Fruit fly (Drosophila melanogaster) whole organism, embryonic: Measurements from ENCODE around the gene RPA3.

Experiments used
- CG10565 ChIP-seq: fragments of 200-800 bp; sonication (Bioruptor generic); optimal IDR thresholded peaks from 3 replicates; lab custom pipeline; 2016; ENCODE audit warnings: missing biosample characterization, mild to moderate bottlenecking, missing genetic modification characterization
- CG10654 ChIP-seq: fragments of 200-800 bp; sonication (Bioruptor generic); optimal IDR thresholded peaks from 2 replicates; lab custom pipeline; 2016; ENCODE audit warnings: missing biosample characterization, missing genetic modification characterization
- CG10959 ChIP-seq: fragments of 200-800 bp; sonication (Bioruptor generic); IDR thresholded peaks from 2 replicates; pipeline ENCODE4 v1.3.6; 2022; ENCODE audit warnings: missing biosample characterization, missing genetic modification characterization
- CG11456 ChIP-seq: fragments of 200-800 bp; sonication (Bioruptor generic); IDR thresholded peaks from 3 replicates; pipeline ENCODE4 v1.3.6; 2022; ENCODE audit warnings: missing biosample characterization, missing genetic modification characterization
- CG11696 ChIP-seq: fragments of 200-800 bp; sonication (Bioruptor generic); IDR thresholded peaks from 2 replicates; pipeline ENCODE4 v1.3.6; 2022; ENCODE audit warnings: missing biosample characterization, missing genetic modification characterization
- CG12219 ChIP-seq: fragments of 200-800 bp; sonication (Bioruptor generic); optimal IDR thresholded peaks from 3 replicates; lab custom pipeline; 2018; ENCODE audit warnings: missing biosample characterization, mild to moderate bottlenecking, missing genetic modification characterization
- CG12236 ChIP-seq: fragments of 200-800 bp; sonication (Bioruptor generic); optimal IDR thresholded peaks from 2 replicates; lab custom pipeline; 2016; ENCODE audit warnings: missing biosample characterization, missing genetic modification characterization
- CG13624 ChIP-seq: fragments of 200-800 bp; sonication (Bioruptor generic); optimal IDR thresholded peaks from 2 replicates; lab custom pipeline; 2016; ENCODE audit warnings: missing biosample characterization, missing genetic modification characterization
- CG15514 ChIP-seq: fragments of 200-800 bp; sonication (Bioruptor generic); optimal IDR thresholded peaks from 3 replicates; lab custom pipeline; 2017; ENCODE audit warnings: missing biosample characterization, missing genetic modification characterization, mild to moderate bottlenecking, moderate library complexity, missing genetic modification reagents
- CG15601 ChIP-seq: fragments of 200-800 bp; sonication (Bioruptor generic); optimal IDR thresholded peaks from 3 replicates; lab custom pipeline; 2019; ENCODE audit warnings: missing biosample characterization, mild to moderate bottlenecking, missing genetic modification characterization, moderate library complexity
- CG16863 ChIP-seq: fragments of 200-800 bp; sonication (Bioruptor generic); optimal IDR thresholded peaks from 3 replicates; lab custom pipeline; 2016; ENCODE audit warnings: missing biosample characterization, missing genetic modification characterization
- CG17186 ChIP-seq: fragments of 200-800 bp; sonication (Bioruptor generic); optimal IDR thresholded peaks from 3 replicates; lab custom pipeline; 2017; ENCODE audit warnings: missing biosample characterization, missing genetic modification reagents, missing genetic modification characterization
- CG17568 ChIP-seq: fragments of 200-800 bp; sonication (Bioruptor generic); optimal IDR thresholded peaks from 2 replicates; lab custom pipeline; 2018; ENCODE audit warnings: missing biosample characterization, mild to moderate bottlenecking, missing genetic modification characterization, moderate library complexity
- CG18011 ChIP-seq: fragments of 200-800 bp; sonication (Bioruptor generic); optimal IDR thresholded peaks from 2 replicates; lab custom pipeline; 2017; ENCODE audit warnings: missing biosample characterization, missing genetic modification characterization, mild to moderate bottlenecking, moderate library complexity, missing genotype
- CG32772 ChIP-seq: fragments of 200-800 bp; sonication (Bioruptor generic); IDR thresholded peaks from 2 replicates; pipeline ENCODE4 v1.3.6; 2022; ENCODE audit warnings: missing biosample characterization, missing genetic modification characterization
- CG6854 ChIP-seq: fragments of 200-800 bp; sonication (Bioruptor generic); optimal IDR thresholded peaks from 3 replicates; lab custom pipeline; 2017; ENCODE audit warnings: missing biosample characterization, mild to moderate bottlenecking, missing genetic modification characterization
- CG9437 ChIP-seq: fragments of 200-800 bp; sonication (Bioruptor generic); optimal IDR thresholded peaks from 2 replicates; lab custom pipeline; 2018; ENCODE audit warnings: missing biosample characterization, mild to moderate bottlenecking, missing genetic modification characterization
- Dfd ChIP-seq, 2 experiments: fragments of >200 bp; optimal IDR thresholded peaks; 2 replicates each; lab custom pipeline; 2017; ENCODE audit warnings: missing biosample characterization in 2 of 2, missing genetic modification characterization in 2 of 2
- Dip3 ChIP-seq: fragments of 200-800 bp; sonication (Bioruptor generic); optimal IDR thresholded peaks from 3 replicates; lab custom pipeline; 2016; ENCODE audit warnings: missing biosample characterization, missing genetic modification characterization
- Elba2 ChIP-seq: fragments of 200-800 bp; sonication (Bioruptor generic); optimal IDR thresholded peaks from 3 replicates; lab custom pipeline; 2016; ENCODE audit warnings: missing biosample characterization, missing genetic modification characterization
- Hey ChIP-seq: fragments of 200-800 bp; sonication (Bioruptor generic); optimal IDR thresholded peaks from 3 replicates; lab custom pipeline; 2018; ENCODE audit warnings: missing biosample characterization, mild to moderate bottlenecking, missing genetic modification characterization
- Hr51 ChIP-seq, 2 experiments: fragments of 200-800 bp; sonication (Bioruptor generic); optimal IDR thresholded peaks; 2 replicates in 1 of 2; 3 replicates in 1 of 2; lab custom pipeline; 2016 to 2018; ENCODE audit warnings: missing biosample characterization in 2 of 2, missing genetic modification characterization in 2 of 2, mild to moderate bottlenecking in 1 of 2, moderate library complexity in 1 of 2
- Hr78 ChIP-seq, 2 experiments: fragments of 200-800 bp in 1 of 2; fragments of >200 bp in 1 of 2; sonication (Bioruptor generic) in 1 of 2; optimal IDR thresholded peaks; 2 replicates each; lab custom pipeline; 2017 to 2019; ENCODE audit warnings: missing biosample characterization in 2 of 2, missing genetic modification characterization in 2 of 2, mild to moderate bottlenecking in 1 of 2, moderate library complexity in 1 of 2
- Oaz ChIP-seq: fragments of 200-800 bp; sonication (Bioruptor generic); IDR thresholded peaks from 2 replicates; pipeline ENCODE4 v1.3.6; 2022; ENCODE audit warnings: missing biosample characterization, missing genetic modification characterization
- Usf ChIP-seq: fragments of 200-800 bp; sonication (Bioruptor generic); optimal IDR thresholded peaks from 2 replicates; lab custom pipeline; 2017; ENCODE audit warnings: missing genotype, missing biosample characterization, missing genetic modification characterization
- ab ChIP-seq: fragments of 200-800 bp; sonication (Bioruptor generic); optimal IDR thresholded peaks from 2 replicates; lab custom pipeline; 2016; ENCODE audit warnings: missing biosample characterization, missing genetic modification characterization
- br ChIP-seq: fragments of >200 bp; optimal IDR thresholded peaks from 2 replicates; lab custom pipeline; 2017
- cad ChIP-seq: fragments of >200 bp; optimal IDR thresholded peaks from 2 replicates; lab custom pipeline; 2017; ENCODE audit warnings: missing biosample characterization, missing genetic modification characterization
- cg ChIP-seq: fragments of 200-800 bp; sonication (Bioruptor generic); optimal IDR thresholded peaks from 3 replicates; lab custom pipeline; 2019; ENCODE audit warnings: missing biosample characterization, mild to moderate bottlenecking, missing genetic modification characterization, moderate library complexity
- croc ChIP-seq: fragments of 200-800 bp; sonication (Bioruptor generic); conservative IDR thresholded peaks from 3 replicates; pipeline ENCODE4 v1.3.6; 2022; ENCODE audit warnings: missing biosample characterization, missing genetic modification characterization
- crp ChIP-seq, 2 experiments: fragments of 200-800 bp; sonication (Bioruptor generic); optimal IDR thresholded peaks; 2 replicates in 1 of 2; 3 replicates in 1 of 2; lab custom pipeline; 2017; ENCODE audit warnings: missing biosample characterization in 2 of 2, missing genetic modification characterization in 2 of 2, mild to moderate bottlenecking in 1 of 2, moderate library complexity in 1 of 2
- en ChIP-seq: fragments of 200-800 bp; sonication (Bioruptor generic); optimal IDR thresholded peaks from 2 replicates; lab custom pipeline; 2016; ENCODE audit warnings: missing biosample characterization, missing genetic modification characterization
- gem ChIP-seq: fragments of 200-800 bp; sonication (Bioruptor generic); optimal IDR thresholded peaks from 2 replicates; lab custom pipeline; 2019; ENCODE audit warnings: missing biosample characterization, mild to moderate bottlenecking, missing genetic modification characterization, moderate library complexity
- gfzf ChIP-seq: fragments of 200-800 bp; sonication (Bioruptor generic); optimal IDR thresholded peaks from 2 replicates; lab custom pipeline; 2016; ENCODE audit warnings: missing biosample characterization, mild to moderate bottlenecking, missing genetic modification characterization, moderate library complexity
- insv ChIP-seq, 2 experiments: fragments of 200-800 bp; sonication (Bioruptor generic); optimal IDR thresholded peaks; 3 replicates each; lab custom pipeline; 2016 to 2018; ENCODE audit warnings: missing biosample characterization in 2 of 2, missing genetic modification characterization in 2 of 2
- kah ChIP-seq: fragments of 200-800 bp; sonication (Bioruptor generic); optimal IDR thresholded peaks from 2 replicates; lab custom pipeline; 2018; ENCODE audit warnings: missing biosample characterization, mild to moderate bottlenecking, missing genetic modification characterization
- lab ChIP-seq: fragments of 200-800 bp; sonication (Bioruptor generic); optimal IDR thresholded peaks from 3 replicates; lab custom pipeline; 2017; ENCODE audit warnings: missing biosample characterization, missing genetic modification characterization, mild to moderate bottlenecking, moderate library complexity, missing genetic modification reagents
- lbe ChIP-seq: fragments of 200-800 bp; sonication (Bioruptor generic); optimal IDR thresholded peaks from 2 replicates; lab custom pipeline; 2016; ENCODE audit warnings: missing biosample characterization, mild to moderate bottlenecking, missing genetic modification characterization
- nmo ChIP-seq: fragments of 200-800 bp; sonication (Bioruptor generic); optimal IDR thresholded peaks from 2 replicates; lab custom pipeline; 2018; ENCODE audit warnings: missing biosample characterization, mild to moderate bottlenecking, missing genetic modification characterization, moderate library complexity
- oc ChIP-seq: fragments of 200-800 bp; sonication (Bioruptor generic); optimal IDR thresholded peaks from 2 replicates; lab custom pipeline; 2018; ENCODE audit warnings: missing biosample characterization, mild to moderate bottlenecking, missing genetic modification characterization, moderate library complexity
- pan ChIP-seq, 4 experiments: fragments of >200 bp in 3 of 4; fragments of 200-800 bp in 1 of 4; sonication (Bioruptor generic) in 1 of 4; optimal IDR thresholded peaks in 3 of 4; IDR thresholded peaks in 1 of 4; 2 replicates each; pipeline versions ENCODE4 v1.3.6 to Lab custom; 2017 to 2022; ENCODE audit warnings: missing biosample characterization in 2 of 4, missing genetic modification characterization in 2 of 4, mixed read lengths in 1 of 4
- pita ChIP-seq: fragments of 200-800 bp; sonication (Bioruptor generic); optimal IDR thresholded peaks from 2 replicates; lab custom pipeline; 2017; ENCODE audit warnings: missing biosample characterization, mild to moderate bottlenecking, missing genetic modification characterization
- pnt ChIP-seq: fragments of 200-800 bp; sonication (Bioruptor generic); optimal IDR thresholded peaks from 3 replicates; lab custom pipeline; 2016; ENCODE audit warnings: missing biosample characterization, missing genetic modification characterization
- row ChIP-seq: fragments of 200-800 bp; sonication (Bioruptor generic); IDR thresholded peaks from 3 replicates; pipeline ENCODE4 v1.3.6; 2022; ENCODE audit warnings: missing biosample characterization, missing genetic modification characterization
- seq ChIP-seq: fragments of 200-800 bp; sonication (Bioruptor generic); IDR thresholded peaks from 2 replicates; pipeline ENCODE4 v1.3.6; 2022; ENCODE audit warnings: missing biosample characterization, missing genetic modification characterization
- stc ChIP-seq: fragments of 200-800 bp; sonication (Bioruptor generic); IDR thresholded peaks from 2 replicates; pipeline ENCODE4 v1.3.6; 2022; ENCODE audit warnings: missing biosample characterization, missing genetic modification characterization
- stwl ChIP-seq: fragments of 200-800 bp; sonication (Bioruptor generic); optimal IDR thresholded peaks from 3 replicates; lab custom pipeline; 2018; ENCODE audit warnings: missing biosample characterization, mild to moderate bottlenecking, missing genetic modification characterization, moderate library complexity
- zen ChIP-seq: fragments of 200-800 bp; sonication (Bioruptor generic); optimal IDR thresholded peaks from 3 replicates; lab custom pipeline; 2018; ENCODE audit warnings: missing biosample characterization, mild to moderate bottlenecking, missing genetic modification characterization, moderate library complexity

Gene RPA3

DNA sequence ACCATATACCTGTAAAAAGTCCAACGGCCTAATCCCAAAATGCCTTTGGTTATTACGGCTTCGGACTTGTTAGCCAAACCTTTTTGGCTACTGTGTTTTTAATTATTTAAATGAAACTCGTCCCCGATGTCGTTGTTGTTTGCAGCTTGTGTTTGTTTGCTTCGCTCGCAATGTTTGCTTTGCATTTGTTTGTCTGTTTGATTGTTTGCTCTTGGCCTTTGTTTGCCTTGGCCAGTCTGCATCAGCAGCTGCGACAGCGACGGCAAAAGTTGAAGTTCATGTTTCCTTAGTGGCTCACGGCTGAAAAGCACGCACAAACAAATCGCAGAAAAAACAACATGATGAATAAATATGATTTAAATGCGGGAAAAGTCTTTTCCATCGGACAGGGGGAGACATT lies 44.8 kb upstream of the RPA3 start (continued):
- no peak for TF ChIP-seq CG13624
- TF ChIP-seq Dfd (GFP tag; optimal IDR thresholded peaks at IDR 0.05; lab: Kevin White, UChicago), result no peak
- TF ChIP-seq CG15514 (GFP tag; lab: Kevin White, UChicago), result peak; percentile 39
- peak; percentile 35 for TF ChIP-seq CG17568 (GFP tag; lab: Kevin White, UChicago)
- peak; percentile 47 for TF ChIP-seq gem (tag; lab: Kevin White, UChicago)
- TF ChIP-seq, all 482 proteins: peak for 138

DNA sequence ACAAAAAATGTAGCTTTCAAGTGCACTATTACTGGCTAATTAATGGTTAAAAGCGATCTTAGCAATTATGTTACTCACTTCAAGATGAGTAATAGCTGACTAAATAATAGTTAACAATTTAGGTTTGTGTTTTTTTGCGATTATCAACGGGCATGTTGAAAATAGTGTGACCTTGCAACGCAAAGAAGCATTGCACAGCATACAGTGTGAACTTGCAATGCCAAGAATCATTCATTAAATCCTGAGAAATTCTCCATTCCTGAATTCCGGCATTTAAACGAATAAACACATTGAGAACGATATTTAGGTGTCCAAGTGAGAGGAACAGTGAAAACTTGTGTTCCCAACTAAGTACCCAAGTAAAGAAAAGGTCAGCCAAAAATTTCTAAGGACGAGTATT lies 44.0 kb upstream of the RPA3 start:
- TF ChIP-seq CG18011, result no peak
- no peak for TF ChIP-seq Hr51 (GFP tag; optimal IDR thresholded peaks at IDR 0.05; lab: Kevin White, UChicago)
- no peak for TF ChIP-seq ab (GFP tag; lab: Kevin White, UChicago)
- TF ChIP-seq CG10959 (GFP tag; lab: Robert Waterston, UW), result no peak
- no peak for TF ChIP-seq stc (GFP tag; lab: Robert Waterston, UW)
- peak; percentile 92 for TF ChIP-seq stwl (tag; lab: Kevin White, UChicago)
- TF ChIP-seq kah (GFP tag; lab: Kevin White, UChicago), result no peak
- no peak for TF ChIP-seq CG16863
- no peak for TF ChIP-seq zen
- TF ChIP-seq gfzf (GFP tag; lab: Kevin White, UChicago), result peak; percentile 17
- no peak for TF ChIP-seq row (GFP tag; lab: Robert Waterston, UW)
- TF ChIP-seq cad (GFP tag; lab: Kevin White, UChicago), result no peak
- no peak for TF ChIP-seq nmo (GFP tag; lab: Kevin White, UChicago)
- TF ChIP-seq cg (GFP tag; lab: Kevin White, UChicago), result no peak
- no peak for TF ChIP-seq CG17186

DNA sequence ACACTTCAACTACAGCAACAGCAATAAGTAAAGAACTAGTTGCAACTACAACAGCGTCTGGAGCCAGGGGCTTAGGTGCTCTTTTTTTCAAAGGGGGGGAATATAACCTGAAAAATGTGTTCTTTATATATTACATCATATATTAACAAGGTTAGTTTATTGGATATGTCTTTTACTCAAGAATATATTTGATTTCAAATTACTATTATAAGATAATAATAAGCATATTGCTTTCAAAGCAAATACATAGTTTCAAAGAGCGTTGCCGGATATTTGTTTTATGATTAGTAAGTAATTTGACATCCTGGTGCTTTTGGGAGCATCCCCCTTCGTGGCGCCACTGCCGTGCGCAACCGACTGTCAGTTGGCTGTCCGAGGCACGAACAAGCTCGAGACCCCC lies 43.4 kb upstream of the RPA3 start:
- TF ChIP-seq Oaz (GFP tag; lab: Robert Waterston, UW), result 0 out of 2 replicates have a peak, but pooled peaks have one; percentile 16
- TF ChIP-seq br, result no peak
- no peak for TF ChIP-seq CG6854 (GFP tag; lab: Kevin White, UChicago)
- peak; percentile 46 for TF ChIP-seq CG32772 (GFP tag; lab: Robert Waterston, UW)
- TF ChIP-seq croc (GFP tag; lab: Robert Waterston, UW), result peak; percentile 52; the same call in 1 of the 3 replicates
- no peak for TF ChIP-seq pnt
- no peak for TF ChIP-seq pan (optimal IDR thresholded peaks at IDR 0.05; lab: Kevin White, UChicago)
- peak in 1 of 2 experiments; percentile 62 for TF ChIP-seq pan (GFP tag; optimal IDR thresholded peaks at IDR 0.05 in 1 of 2, IDR thresholded peaks at IDR 0.05 in 1 of 2)
- peak; percentile 21 for TF ChIP-seq CG10654
- TF ChIP-seq CG9437, result no peak
- TF ChIP-seq CG12236 (GFP tag; lab: Kevin White, UChicago), result no peak
- TF ChIP-seq CG15601 (tag; lab: Kevin White, UChicago), result peak; percentile 60
- TF ChIP-seq crp (GFP tag; optimal IDR thresholded peaks at IDR 0.05; lab: Kevin White, UChicago), result no peak
- TF ChIP-seq oc, result peak; percentile 35
- no peak for TF ChIP-seq Hey (tag; lab: Kevin White, UChicago)
- no peak for TF ChIP-seq CG11696
- TF ChIP-seq lab (GFP tag; lab: Kevin White, UChicago), result no peak
- TF ChIP-seq Dip3 (GFP tag; lab: Kevin White, UChicago), result no peak
- TF ChIP-seq seq (GFP tag; lab: Robert Waterston, UW), result no peak
- no peak for TF ChIP-seq CG10565 (GFP tag; lab: Kevin White, UChicago)
- no peak for TF ChIP-seq lbe (GFP tag; lab: Kevin White, UChicago)
- TF ChIP-seq CG12219 (GFP tag; lab: Kevin White, UChicago), result peak; percentile 5
- TF ChIP-seq pita (GFP tag; lab: Kevin White, UChicago), result no peak
- no peak for TF ChIP-seq Elba2 (GFP tag; lab: Kevin White, UChicago)
- no peak for TF ChIP-seq en (GFP tag; lab: Kevin White, UChicago)
- no peak for TF ChIP-seq CG11456 (GFP tag; lab: Robert Waterston, UW)
- TF ChIP-seq Hr78 (GFP tag; optimal IDR thresholded peaks at IDR 0.05; lab: Kevin White, UChicago), result peak in 1 of 2 experiments; percentile 42
- TF ChIP-seq Usf (GFP tag; lab: Kevin White, UChicago), result no peak
- TF ChIP-seq insv (GFP tag; optimal IDR thresholded peaks at IDR 0.05; lab: Kevin White, UChicago), result no peak
